Fruit fly (Drosophila melanogaster) whole organism, embryonic: Measurements from ENCODE around the gene sob.

Source experiments
- Atf6 ChIP-seq: fragments of 200-800 bp; sonication (Bioruptor generic); IDR thresholded peaks from 2 replicates; pipeline ENCODE4 v1.3.6; 2022; ENCODE audit warnings: missing biosample characterization, missing genetic modification characterization
- Bgb ChIP-seq: fragments of 200-800 bp; sonication (Bioruptor generic); IDR thresholded peaks from 2 replicates; pipeline ENCODE4 v1.3.6; 2022; ENCODE audit warnings: missing biosample characterization, missing genetic modification characterization; ENCODE audit not compliant: partially characterized antibody
- CG10147 ChIP-seq: fragments of 200-800 bp; sonication (Bioruptor generic); optimal IDR thresholded peaks from 2 replicates; lab custom pipeline; 2019; ENCODE audit warnings: missing biosample characterization, mild to moderate bottlenecking, missing genetic modification characterization, moderate library complexity
- CG10274 ChIP-seq: fragments of 200-800 bp; sonication (Bioruptor generic); optimal IDR thresholded peaks from 3 replicates; lab custom pipeline; 2017; ENCODE audit warnings: missing biosample characterization, mild to moderate bottlenecking, missing genetic modification characterization
- CG10431 ChIP-seq: fragments of 200-800 bp; sonication (Bioruptor generic); optimal IDR thresholded peaks from 3 replicates; lab custom pipeline; 2018; ENCODE audit warnings: missing biosample characterization, mild to moderate bottlenecking, missing genetic modification characterization
- CG10654 ChIP-seq: fragments of 200-800 bp; sonication (Bioruptor generic); optimal IDR thresholded peaks from 2 replicates; lab custom pipeline; 2016; ENCODE audit warnings: missing biosample characterization, missing genetic modification characterization
- CG11560 ChIP-seq: fragments of 200-800 bp; sonication (Bioruptor generic); IDR thresholded peaks from 3 replicates; pipeline ENCODE4 v1.3.6; 2022; ENCODE audit warnings: missing biosample characterization, missing genetic modification characterization
- CG12391 ChIP-seq: fragments of 200-800 bp; sonication (Bioruptor generic); optimal IDR thresholded peaks from 3 replicates; lab custom pipeline; 2018; ENCODE audit warnings: missing biosample characterization, mild to moderate bottlenecking, missing genetic modification characterization, moderate library complexity
- CG12744 ChIP-seq: fragments of 200-800 bp; sonication (Bioruptor generic); optimal IDR thresholded peaks from 2 replicates; lab custom pipeline; 2016; ENCODE audit warnings: missing biosample characterization, missing genetic modification characterization
- CG13775 ChIP-seq: fragments of 200-800 bp; sonication (Bioruptor generic); optimal IDR thresholded peaks from 3 replicates; lab custom pipeline; 2017; ENCODE audit warnings: missing biosample characterization, mild to moderate bottlenecking, missing genetic modification characterization
- CG14050 ChIP-seq: fragments of 200-800 bp; sonication (Bioruptor generic); IDR thresholded peaks from 3 replicates; pipeline ENCODE4 v1.3.6; 2022; ENCODE audit warnings: missing biosample characterization, missing genetic modification characterization
- CG1603 ChIP-seq: fragments of 200-800 bp; sonication (Bioruptor generic); optimal IDR thresholded peaks from 2 replicates; lab custom pipeline; 2019; ENCODE audit warnings: missing biosample characterization, mild to moderate bottlenecking, missing genetic modification characterization, moderate library complexity
- CG1647 ChIP-seq: fragments of 200-800 bp; sonication (Bioruptor generic); optimal IDR thresholded peaks from 3 replicates; lab custom pipeline; 2016; ENCODE audit warnings: missing biosample characterization, missing genetic modification characterization
- CG17361 ChIP-seq: fragments of 200-800 bp; sonication (Bioruptor generic); IDR thresholded peaks from 3 replicates; pipeline ENCODE4 v1.3.6; 2022; ENCODE audit warnings: missing biosample characterization, missing genetic modification characterization
- CG17829 ChIP-seq: fragments of 200-800 bp; optimal IDR thresholded peaks from 2 replicates; lab custom pipeline; 2019; ENCODE audit warnings: missing biosample characterization, mild to moderate bottlenecking, missing genetic modification characterization, moderate library complexity
- CG2120 ChIP-seq: fragments of 200-800 bp; sonication (Bioruptor generic); optimal IDR thresholded peaks from 3 replicates; lab custom pipeline; 2016; ENCODE audit warnings: missing biosample characterization, missing genetic modification characterization
- CG2678 ChIP-seq: fragments of 200-800 bp; sonication (Bioruptor generic); optimal IDR thresholded peaks from 3 replicates; lab custom pipeline; 2019; ENCODE audit warnings: missing biosample characterization, mild to moderate bottlenecking, missing genetic modification characterization, moderate library complexity
- CG32532 ChIP-seq: fragments of 200-800 bp; sonication (Bioruptor generic); IDR thresholded peaks from 2 replicates; pipeline ENCODE4 v1.3.6; 2022; ENCODE audit warnings: missing biosample characterization, missing genetic modification characterization
- CG3847 ChIP-seq: fragments of 200-800 bp; sonication (Bioruptor generic); IDR thresholded peaks from 2 replicates; pipeline ENCODE4 v1.3.6; 2022; ENCODE audit warnings: missing biosample characterization, missing genetic modification characterization
- CG5245 ChIP-seq: fragments of 200-800 bp; sonication (Bioruptor generic); optimal IDR thresholded peaks from 3 replicates; lab custom pipeline; 2016; ENCODE audit warnings: missing biosample characterization, missing genetic modification characterization
- CG6683 ChIP-seq: fragments of 200-800 bp; sonication (Bioruptor generic); optimal IDR thresholded peaks from 2 replicates; lab custom pipeline; 2017; ENCODE audit warnings: missing biosample characterization, mild to moderate bottlenecking, missing genetic modification characterization, missing genetic modification reagents
- CG8359 ChIP-seq: fragments of 200-800 bp; sonication (Bioruptor generic); optimal IDR thresholded peaks from 2 replicates; lab custom pipeline; 2017; ENCODE audit warnings: missing biosample characterization, mild to moderate bottlenecking, missing genetic modification characterization, borderline replicate concordance
- Med ChIP-seq: fragments of 200-800 bp; sonication (Bioruptor generic); peaks from one replicate; lab custom pipeline; 2016; ENCODE audit warnings: missing biosample characterization, missing genetic modification characterization, mild to moderate bottlenecking, inconsistent platforms, moderate library complexity
- NFAT ChIP-seq: fragments of 200-800 bp; sonication (Bioruptor generic); IDR thresholded peaks from 2 replicates; pipeline ENCODE4 v1.3.6; 2022; ENCODE audit warnings: missing biosample characterization, missing genetic modification characterization
- Rfx ChIP-seq: fragments of 200-800 bp; sonication (Bioruptor generic); IDR thresholded peaks from 2 replicates; pipeline ENCODE4 v1.3.6; 2022; ENCODE audit warnings: missing biosample characterization, missing genetic modification characterization
- Trl ChIP-seq, 3 experiments: fragments of >200 bp in 2 of 3; fragments of 200-800 bp in 1 of 3; sonication (Bioruptor generic) in 1 of 3; optimal IDR thresholded peaks; 2 replicates in 1 of 3; 3 replicates in 2 of 3; lab custom pipeline; 2016 to 2017; ENCODE audit warnings: missing biosample characterization in 1 of 3, missing genetic modification characterization in 1 of 3
- bbx ChIP-seq: fragments of 200-800 bp; sonication (Bioruptor generic); IDR thresholded peaks from 2 replicates; pipeline ENCODE4 v1.3.6; 2022; ENCODE audit warnings: missing biosample characterization, missing genetic modification characterization; ENCODE audit not compliant: partially characterized antibody
- br ChIP-seq: fragments of >200 bp; optimal IDR thresholded peaks from 2 replicates; lab custom pipeline; 2017
- bsh ChIP-seq, 2 experiments: fragments of 200-800 bp; sonication (Bioruptor generic); optimal IDR thresholded peaks; 2 replicates each; lab custom pipeline; 2017 to 2018; ENCODE audit warnings: mild to moderate bottlenecking in 2 of 2, missing biosample characterization in 2 of 2, missing genetic modification characterization in 2 of 2, moderate library complexity in 1 of 2
- dan ChIP-seq: fragments of 200-800 bp; sonication (Bioruptor generic); IDR thresholded peaks from 2 replicates; pipeline ENCODE4 v1.3.6; 2022; ENCODE audit warnings: missing biosample characterization, missing genetic modification characterization
- danr ChIP-seq: fragments of 200-800 bp; sonication (Bioruptor generic); IDR thresholded peaks from 2 replicates; pipeline ENCODE4 v1.3.6; 2022; ENCODE audit warnings: missing biosample characterization, missing genetic modification characterization
- gcm2 ChIP-seq: fragments of 200-800 bp; sonication (Bioruptor generic); optimal IDR thresholded peaks from 2 replicates; lab custom pipeline; 2016; ENCODE audit warnings: missing biosample characterization, missing genetic modification characterization
- gsb-n ChIP-seq: fragments of 200-800 bp; sonication (Bioruptor generic); optimal IDR thresholded peaks from 3 replicates; lab custom pipeline; 2018; ENCODE audit warnings: missing biosample characterization, mild to moderate bottlenecking, missing genetic modification characterization
- hkb ChIP-seq, 2 experiments: fragments of 200-800 bp in 1 of 2; fragments of >200 bp in 1 of 2; sonication (Bioruptor generic) in 1 of 2; IDR thresholded peaks in 1 of 2; optimal IDR thresholded peaks in 1 of 2; 2 replicates each; pipeline versions ENCODE4 v1.3.6 to Lab custom; 2017 to 2022; ENCODE audit warnings: missing biosample characterization in 1 of 2, missing genetic modification characterization in 1 of 2
- hth ChIP-seq: fragments of >200 bp; optimal IDR thresholded peaks from 2 replicates; lab custom pipeline; 2017; ENCODE audit warnings: inconsistent platforms
- kay ChIP-seq: fragments of 200-800 bp; sonication (Bioruptor generic); optimal IDR thresholded peaks from 2 replicates; lab custom pipeline; 2016; ENCODE audit warnings: missing biosample characterization, missing genetic modification characterization
- luna ChIP-seq: fragments of 200-800 bp; sonication (Bioruptor generic); optimal IDR thresholded peaks from 2 replicates; lab custom pipeline; 2016; ENCODE audit warnings: missing biosample characterization, missing genetic modification characterization
- nom ChIP-seq: fragments of 200-800 bp; sonication (Bioruptor generic); optimal IDR thresholded peaks from 2 replicates; lab custom pipeline; 2017; ENCODE audit warnings: missing biosample characterization, missing genetic modification characterization, mild to moderate bottlenecking, moderate library complexity, missing genetic modification reagents
- org-1 ChIP-seq: fragments of 200-800 bp; sonication (Bioruptor generic); optimal IDR thresholded peaks from 2 replicates; lab custom pipeline; 2017; ENCODE audit warnings: missing biosample characterization, missing genetic modification characterization
- p53 ChIP-seq: fragments of 200-800 bp; sonication (Bioruptor generic); optimal IDR thresholded peaks from 2 replicates; lab custom pipeline; 2016; ENCODE audit warnings: missing biosample characterization, missing genetic modification characterization
- peb ChIP-seq: fragments of 200-800 bp; sonication (Bioruptor generic); IDR thresholded peaks from 2 replicates; pipeline ENCODE4 v1.3.6; 2022; ENCODE audit warnings: missing biosample characterization, missing genetic modification characterization
- prd ChIP-seq, 3 experiments: fragments of >200 bp in 2 of 3; fragments of 200-800 bp in 1 of 3; sonication (Bioruptor generic) in 1 of 3; optimal IDR thresholded peaks in 2 of 3; IDR thresholded peaks in 1 of 3; 2 replicates in 2 of 3; 3 replicates in 1 of 3; pipeline versions ENCODE4 v1.3.6 to Lab custom; 2017 to 2022; ENCODE audit warnings: missing biosample characterization in 1 of 3, missing genetic modification characterization in 1 of 3
- sens ChIP-seq: fragments of 200-800 bp; sonication (Bioruptor generic); peaks from one replicate; lab custom pipeline; 2016; ENCODE audit warnings: missing biosample characterization, missing genetic modification characterization
- shn ChIP-seq: fragments of 200-800 bp; sonication (Bioruptor generic); optimal IDR thresholded peaks from 3 replicates; lab custom pipeline; 2016; ENCODE audit warnings: missing biosample characterization, missing genetic modification characterization
- tgo ChIP-seq: fragments of 200-800 bp; sonication (Bioruptor generic); IDR thresholded peaks from 3 replicates; pipeline ENCODE4 v1.3.6; 2022; ENCODE audit warnings: missing biosample characterization, missing genetic modification characterization
- twi ChIP-seq: fragments of 200-800 bp; optimal IDR thresholded peaks from 2 replicates; lab custom pipeline; 2019; ENCODE audit warnings: missing biosample characterization, mild to moderate bottlenecking, missing genetic modification characterization, moderate library complexity
- unpg ChIP-seq: fragments of 200-800 bp; sonication (Bioruptor generic); optimal IDR thresholded peaks from 3 replicates; lab custom pipeline; 2018; ENCODE audit warnings: missing biosample characterization, mild to moderate bottlenecking, missing genetic modification characterization, moderate library complexity

The sob gene

DNA sequence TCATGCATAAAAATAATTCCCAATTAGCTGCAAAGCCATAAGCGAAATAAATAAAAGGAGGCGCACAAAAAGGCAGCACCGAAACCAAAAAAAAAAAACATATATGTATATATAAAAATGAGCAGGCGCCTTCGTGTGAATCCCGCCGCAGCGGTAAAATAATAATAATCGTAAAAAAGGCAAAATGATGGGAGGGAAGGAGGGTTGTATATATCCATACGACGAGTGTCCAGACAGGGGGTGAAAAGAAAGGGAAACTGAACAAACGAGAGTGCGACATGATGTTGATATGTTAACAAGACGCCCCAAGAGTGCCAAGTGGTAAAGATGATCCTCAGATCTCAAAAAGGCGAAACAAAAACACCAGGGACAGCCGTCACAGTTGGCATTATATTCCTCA lies 16.0 kb downstream of the sob start (continued):
- TF ChIP-seq dan (GFP tag; lab: Robert Waterston, UW) (no peak), CG10147 (GFP tag; lab: Kevin White, UChicago) (no peak), p53 (GFP tag; lab: Kevin White, UChicago) (no peak)

DNA sequence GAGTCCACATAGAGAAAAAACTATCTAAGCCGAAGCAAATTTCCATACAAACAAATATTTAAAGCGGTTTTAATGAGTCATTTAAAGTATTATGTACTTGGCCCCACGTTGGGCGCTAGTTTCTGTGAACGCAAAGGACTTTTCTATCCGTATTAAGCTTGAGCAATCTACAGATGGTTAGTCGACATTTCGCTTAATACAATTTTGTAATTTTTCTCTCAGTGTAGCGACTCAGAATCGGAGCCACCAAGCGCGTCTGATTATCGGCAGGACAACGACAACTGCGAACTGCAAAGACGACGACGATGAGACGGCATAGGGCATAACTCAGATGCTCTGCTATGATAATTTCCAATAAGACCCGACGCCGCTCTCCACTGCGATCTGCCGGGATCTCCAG lies 18.1 kb downstream of the sob start:
- no peak for TF ChIP-seq CG10654
- peak in 1 of 2 experiments; percentile 3 for TF ChIP-seq bsh (GFP tag; optimal IDR thresholded peaks at IDR 0.05; lab: Kevin White, UChicago)
- peak; percentile 57; the same call in 1 of the 3 replicates for TF ChIP-seq CG17361 (GFP tag; lab: Robert Waterston, UW)

DNA sequence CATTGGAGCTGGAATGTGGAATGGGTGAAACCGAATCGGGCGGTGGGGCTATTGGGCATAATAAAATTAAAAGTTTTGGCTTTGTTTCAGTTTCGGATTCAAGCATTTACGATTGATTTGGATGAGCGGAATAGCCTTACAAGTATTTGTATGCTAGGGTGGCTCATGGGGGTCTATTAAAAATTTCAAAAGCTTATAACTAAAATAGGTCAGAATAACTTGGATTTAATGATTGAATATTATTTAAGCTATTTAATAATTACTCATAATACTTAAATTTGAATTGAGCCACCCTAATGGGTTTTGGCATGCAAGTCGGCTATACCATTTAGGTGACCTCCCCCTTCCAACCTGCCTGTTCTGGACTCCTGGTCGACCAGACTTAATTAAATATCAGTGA lies 20.9 kb downstream of the sob start:
- TF ChIP-seq CG2678, result peak; percentile 23
- no peak for TF ChIP-seq tgo
- TF ChIP-seq Trl (optimal IDR thresholded peaks at IDR 0.05; lab: Kevin White, UChicago), result no peak
- TF ChIP-seq Trl (GFP tag; optimal IDR thresholded peaks at IDR 0.05; lab: Kevin White, UChicago), result no peak
- no peak for TF ChIP-seq CG12744 (GFP tag; lab: Kevin White, UChicago)
- no peak for TF ChIP-seq CG10274
- peak; percentile 62 for TF ChIP-seq sens (GFP tag; lab: Kevin White, UChicago)
- no peak for TF ChIP-seq danr
- TF ChIP-seq gsb-n (tag; lab: Kevin White, UChicago), result no peak
- TF ChIP-seq CG12391 (tag; lab: Kevin White, UChicago), result peak; percentile 10
- no peak for TF ChIP-seq CG1647 (GFP tag; lab: Kevin White, UChicago)
- no peak for TF ChIP-seq br
- TF ChIP-seq CG17829 (tag; lab: Kevin White, UChicago), result no peak
- TF ChIP-seq CG32532 (GFP tag; lab: Robert Waterston, UW), result no peak; the same call in 1 of the 2 replicates
- no peak for TF ChIP-seq CG11560
- TF ChIP-seq unpg, result peak; percentile 31
- TF ChIP-seq Med (GFP tag; lab: Kevin White, UChicago), result peak; percentile 5
- no peak for TF ChIP-seq CG8359 (GFP tag; lab: Kevin White, UChicago)
- no peak for TF ChIP-seq org-1 (GFP tag; lab: Kevin White, UChicago)
- TF ChIP-seq luna (GFP tag; lab: Kevin White, UChicago), result no peak
- no peak for TF ChIP-seq nom
- TF ChIP-seq shn, result no peak
- TF ChIP-seq CG1603 (tag; lab: Kevin White, UChicago), result peak; percentile 9
- TF ChIP-seq CG5245 (GFP tag; lab: Kevin White, UChicago), result no peak
- TF ChIP-seq prd (optimal IDR thresholded peaks at IDR 0.05; lab: Kevin White, UChicago), result no peak
- TF ChIP-seq prd (GFP tag; IDR thresholded peaks at IDR 0.05; lab: Robert Waterston, UW), result peak; percentile 45; the same call in 2 of the 3 replicates
- no peak for TF ChIP-seq CG2120 (GFP tag; lab: Kevin White, UChicago)
- no peak for TF ChIP-seq Atf6 (GFP tag; lab: Robert Waterston, UW)
- TF ChIP-seq CG14050 (GFP tag; lab: Robert Waterston, UW), result no peak
- no peak for TF ChIP-seq Bgb (GFP tag; lab: Robert Waterston, UW)
- TF ChIP-seq twi (tag; lab: Kevin White, UChicago), result no peak
- TF ChIP-seq CG13775 (GFP tag; lab: Kevin White, UChicago), result no peak
- TF ChIP-seq CG6683, result no peak
- TF ChIP-seq CG3847 (GFP tag; lab: Robert Waterston, UW), result no peak
- TF ChIP-seq hkb (optimal IDR thresholded peaks at IDR 0.05; lab: Kevin White, UChicago), result no peak
- TF ChIP-seq hkb (GFP tag; IDR thresholded peaks at IDR 0.05; lab: Robert Waterston, UW), result 0 out of 2 replicates have a peak, but pooled peaks have one; percentile 42
- no peak for TF ChIP-seq peb (GFP tag; lab: Robert Waterston, UW)
- no peak for TF ChIP-seq bbx
- no peak for TF ChIP-seq CG10431 (GFP tag; lab: Kevin White, UChicago)
- no peak for TF ChIP-seq kay (GFP tag; lab: Kevin White, UChicago)
- TF ChIP-seq NFAT (GFP tag; lab: Robert Waterston, UW), result no peak
- no peak for TF ChIP-seq hth (lab: Kevin White, UChicago)
- peak; percentile 44; the same call in 1 of the 2 replicates for TF ChIP-seq Rfx
- TF ChIP-seq gcm2 (GFP tag; lab: Kevin White, UChicago), result no peak
